Fruit fly (Drosophila melanogaster): ENCODE data around the gene Nhe3.

Gene Nhe3

DNA sequence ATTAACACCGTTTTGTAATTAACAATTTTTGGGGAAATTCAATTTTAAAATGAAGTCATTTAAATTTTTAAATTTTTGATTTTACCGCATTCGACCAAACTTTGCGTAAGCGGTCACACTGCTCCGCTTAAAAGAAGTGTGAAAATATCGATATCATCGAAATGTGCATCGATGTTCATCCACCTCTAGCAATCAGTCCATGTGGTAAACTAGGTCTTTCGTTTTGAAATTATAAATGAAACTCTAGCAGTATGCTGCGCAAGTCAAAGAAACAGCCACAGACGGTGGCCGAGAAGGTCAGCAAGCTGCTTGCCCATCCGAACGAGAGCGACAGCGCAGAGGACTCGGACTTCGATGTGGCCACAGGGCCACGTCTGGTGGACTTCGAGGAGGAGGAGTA, 33.3 kb upstream of the Nhe3 start, which contains the start of gene Aatf (continued):
- TF ChIP-seq dm (GFP tag; optimal IDR thresholded peaks at IDR 0.05) (peak; percentile 94), Dad (GFP tag; optimal IDR thresholded peaks at IDR 0.05) (no peak), NfI (GFP tag; optimal IDR thresholded peaks at IDR 0.05) (no peak), esg (GFP tag; conservative IDR thresholded peaks at IDR 0.05) (no peak), CG2129 (GFP tag; IDR thresholded peaks at IDR 0.05; ENCODE audit: partially characterized antibody) (peak; percentile 85), dati (GFP tag; IDR thresholded peaks at IDR 0.05) (no peak), CG8924 (tag; optimal IDR thresholded peaks at IDR 0.05) (no peak), cad (GFP tag; optimal IDR thresholded peaks at IDR 0.05) (no peak), az2 (GFP tag; optimal IDR thresholded peaks at IDR 0.05) (no peak), CG11247 (GFP tag; IDR thresholded peaks at IDR 0.05) (no peak), kah (GFP tag; optimal IDR thresholded peaks at IDR 0.05) (no peak), Blimp-1 (GFP tag; optimal IDR thresholded peaks at IDR 0.05) (no peak), psq (GFP tag; optimal IDR thresholded peaks at IDR 0.05) (no peak), seq (GFP tag; IDR thresholded peaks at IDR 0.05) (no peak), lab (GFP tag; optimal IDR thresholded peaks at IDR 0.05) (no peak), CG12391 (tag; optimal IDR thresholded peaks at IDR 0.05) (no peak), CG14050 (GFP tag; IDR thresholded peaks at IDR 0.05) (no peak), pum (GFP tag; optimal IDR thresholded peaks at IDR 0.05) (no peak), CG6791 (GFP tag; IDR thresholded peaks at IDR 0.05; ENCODE audit: partially characterized antibody) (peak; percentile 78), CG2712 (tag; optimal IDR thresholded peaks at IDR 0.05) (peak; percentile 14), sc (optimal IDR thresholded peaks at IDR 0.05) (no peak), sc (GFP tag; optimal IDR thresholded peaks at IDR 0.05) (no peak), CG2889 (GFP tag; IDR thresholded peaks at IDR 0.05) (no peak), CG7357 (GFP tag; IDR thresholded peaks at IDR 0.05) (no peak), CG9797 (GFP tag; optimal IDR thresholded peaks at IDR 0.05) (peak; percentile 90), trem (tag; optimal IDR thresholded peaks at IDR 0.05) (peak; percentile 58), Abd-B (GFP tag; optimal IDR thresholded peaks at IDR 0.05) (no peak), CG10147 (GFP tag; optimal IDR thresholded peaks at IDR 0.05) (no peak), vvl (GFP tag; IDR thresholded peaks at IDR 0.05) (no peak), maf-S (GFP tag; optimal IDR thresholded peaks at IDR 0.05) (no peak), CG7839 (tag; optimal IDR thresholded peaks at IDR 0.05) (no peak), GATAe (GFP tag; conservative IDR thresholded peaks at IDR 0.05) (no peak), cwo (GFP tag; optimal IDR thresholded peaks at IDR 0.05) (no peak), HLH4C (GFP tag; IDR thresholded peaks at IDR 0.05; ENCODE audit: partially characterized antibody) (peak; percentile 71), CG3995 (GFP tag; optimal IDR thresholded peaks at IDR 0.05) (no peak), klu (GFP tag; IDR thresholded peaks at IDR 0.05) (no peak), bsh (GFP tag; optimal IDR thresholded peaks at IDR 0.05) (no peak), Tbp (GFP tag; optimal IDR thresholded peaks at IDR 0.05) (no peak), MESR4 (GFP tag; optimal IDR thresholded peaks at IDR 0.05) (peak; percentile 92), Sry-β (GFP tag; optimal IDR thresholded peaks at IDR 0.05) (no peak), dysf (GFP tag; IDR thresholded peaks at IDR 0.05) (no peak), CG34422 (GFP tag; IDR thresholded peaks at IDR 0.05) (peak; percentile 45; the same call in 1 of the 3 replicates), Kr (GFP tag; optimal IDR thresholded peaks at IDR 0.05) (no peak), toy (GFP tag; IDR thresholded peaks at IDR 0.05) (no peak), cato (GFP tag; optimal IDR thresholded peaks at IDR 0.05; ENCODE audit: borderline replicate concordance) (no peak), CG17186 (GFP tag; optimal IDR thresholded peaks at IDR 0.05) (peak; percentile 72), hkb (optimal IDR thresholded peaks at IDR 0.05) (no peak), hkb (GFP tag; IDR thresholded peaks at IDR 0.05) (no peak), onecut (GFP tag; IDR thresholded peaks at IDR 0.05) (no peak), CG1233 (GFP tag; optimal IDR thresholded peaks at IDR 0.05) (no peak), Elba2 (GFP tag; optimal IDR thresholded peaks at IDR 0.05) (no peak), CG11504 (tag; optimal IDR thresholded peaks at IDR 0.05) (no peak)
